Worm (Caenorhabditis elegans) whole organism, L4 larva: ENCODE data around the gene F41F3.3.

Experiments used
- D1046.2 ChIP-seq: fragments of 200-800 bp; sonication (Bioruptor generic); IDR thresholded peaks from 2 replicates; pipeline ENCODE4 v1.3.6; 2022; ENCODE audit warnings: missing genetic modification characterization, missing compliant biosample characterization
- F10B5.3 ChIP-seq: sonication (generic microtip); optimal IDR thresholded peaks from 2 replicates; lab custom pipeline; 2016; ENCODE audit warnings: mild to moderate bottlenecking, missing genetic modification characterization, missing compliant biosample characterization
- F26F4.8 ChIP-seq: fragments of 200-800 bp; sonication (Bioruptor generic); conservative IDR thresholded peaks from 2 replicates; pipeline ENCODE4 v1.3.6; 2022; ENCODE audit warnings: missing genetic modification characterization, missing compliant biosample characterization
- F49E8.2 ChIP-seq: sonication (generic microtip); optimal IDR thresholded peaks from 2 replicates; lab custom pipeline; 2016; ENCODE audit warnings: missing compliant biosample characterization, mild to moderate bottlenecking, missing genetic modification characterization, borderline replicate concordance
- R02D3.7 ChIP-seq: fragments of 150-350 bp; sonication (generic microtip); optimal IDR thresholded peaks from 3 replicates; lab custom pipeline; 2014; ENCODE audit warnings: missing biosample characterization, missing genetic modification characterization
- T26A8.4 ChIP-seq: fragments of 200-800 bp; sonication (Bioruptor generic); IDR thresholded peaks from 2 replicates; pipeline ENCODE4 v1.3.6; 2022; ENCODE audit warnings: missing genetic modification characterization, missing compliant biosample characterization
- aha-1 ChIP-seq: fragments of 150-350 bp; peaks from one replicate; lab custom pipeline; 2014; ENCODE audit warnings: missing biosample characterization, missing genetic modification characterization
- ama-1 ChIP-seq: fragments of 150-350 bp; optimal IDR thresholded peaks from 2 replicates; lab custom pipeline; 2014; ENCODE audit warnings: inconsistent platforms, mixed read lengths
- ceh-44 ChIP-seq: fragments of 200-800 bp; sonication (Bioruptor generic); IDR thresholded peaks from 2 replicates; pipeline ENCODE4 v1.3.6; 2022; ENCODE audit warnings: missing genetic modification reagents, missing genetic modification characterization, missing compliant biosample characterization
- ceh-82 ChIP-seq: sonication (generic microtip); optimal IDR thresholded peaks from 2 replicates; lab custom pipeline; 2017; ENCODE audit warnings: missing biosample characterization, missing genetic modification characterization
- ctbp-1 ChIP-seq: fragments of 200-800 bp; sonication (Bioruptor generic); IDR thresholded peaks from 2 replicates; pipeline ENCODE4 v1.3.6; 2022; ENCODE audit warnings: missing genetic modification reagents, missing genetic modification characterization, missing compliant biosample characterization
- daf-12 ChIP-seq: fragments of 150-350 bp; optimal IDR thresholded peaks from 2 replicates; lab custom pipeline; 2014; ENCODE audit warnings: missing biosample characterization, missing genetic modification reagents, missing genetic modification characterization
- daf-16 ChIP-seq, 3 experiments: sonication (generic microtip); optimal IDR thresholded peaks; 2 replicates each; lab custom pipeline; 2016 to 2017; ENCODE audit warnings: missing genetic modification characterization in 3 of 3, missing genetic modification reagents in 3 of 3, mild to moderate bottlenecking in 2 of 3, missing compliant biosample characterization in 2 of 3, missing biosample characterization in 1 of 3, moderate library complexity in 1 of 3
- daf-8 ChIP-seq: fragments of 200-800 bp; sonication (Bioruptor generic); IDR thresholded peaks from 2 replicates; pipeline ENCODE4 v1.3.6; 2022; ENCODE audit warnings: missing genetic modification characterization, missing compliant biosample characterization
- fkh-10 ChIP-seq: fragments of 150-350 bp; optimal IDR thresholded peaks from 2 replicates; lab custom pipeline; 2014; ENCODE audit warnings: missing biosample characterization, missing genetic modification reagents, missing genetic modification characterization
- hlh-30 ChIP-seq: sonication (generic microtip); optimal IDR thresholded peaks from 2 replicates; lab custom pipeline; 2017; ENCODE audit warnings: antibody characterized with exemption, mild to moderate bottlenecking, missing genetic modification characterization, missing compliant biosample characterization; ENCODE audit not compliant: insufficient read depth
- jun-1 ChIP-seq: fragments of 150-350 bp; optimal IDR thresholded peaks from 2 replicates; lab custom pipeline; 2014; ENCODE audit warnings: missing biosample characterization, missing genetic modification reagents, missing genetic modification characterization
- lin-1 ChIP-seq: fragments of 200-800 bp; sonication (Bioruptor generic); IDR thresholded peaks from 2 replicates; pipeline ENCODE4 v1.3.6; 2022; ENCODE audit warnings: missing genetic modification reagents, missing genetic modification characterization, missing compliant biosample characterization
- lin-13 ChIP-seq: fragments of 150-350 bp; optimal IDR thresholded peaks from 2 replicates; lab custom pipeline; 2014; ENCODE audit warnings: missing biosample characterization, missing genetic modification reagents, missing genetic modification characterization
- lin-38 ChIP-seq: fragments of 200-800 bp; sonication (Bioruptor generic); IDR thresholded peaks from 2 replicates; pipeline ENCODE4 v1.3.6; 2022; ENCODE audit warnings: missing genetic modification reagents, missing genetic modification characterization, missing compliant biosample characterization
- lir-3 ChIP-seq: sonication (generic microtip); optimal IDR thresholded peaks from 2 replicates; lab custom pipeline; 2016; ENCODE audit warnings: mild to moderate bottlenecking, missing genetic modification characterization, missing compliant biosample characterization
- lsy-2 ChIP-seq, 2 experiments: fragments of 150-350 bp in 1 of 2; sonication (generic microtip) in 1 of 2; optimal IDR thresholded peaks; 2 replicates each; lab custom pipeline; 2014 to 2017; ENCODE audit warnings: missing biosample characterization in 2 of 2, missing genetic modification characterization in 2 of 2
- madf-5 ChIP-seq, 2 experiments: fragments of 200-800 bp; sonication (Bioruptor generic); IDR thresholded peaks; 2 replicates each; pipeline ENCODE4 v1.3.6; 2022; ENCODE audit warnings: missing compliant biosample characterization in 2 of 2, missing genetic modification characterization in 2 of 2
- mdl-1 ChIP-seq, 2 experiments: fragments of 150-350 bp in 1 of 2; sonication (generic microtip) in 1 of 2; optimal IDR thresholded peaks; 2 replicates each; lab custom pipeline; 2014 to 2017; ENCODE audit warnings: missing biosample characterization in 2 of 2, missing genetic modification characterization in 2 of 2
- mep-1 ChIP-seq: fragments of 150-350 bp; sonication (generic microtip); optimal IDR thresholded peaks from 3 replicates; lab custom pipeline; 2014; ENCODE audit warnings: missing biosample characterization, missing genetic modification characterization
- mxl-2 ChIP-seq: fragments of 200-800 bp; sonication (Bioruptor generic); conservative IDR thresholded peaks from 2 replicates; pipeline ENCODE4 v1.3.6; 2022; ENCODE audit warnings: missing genetic modification reagents, missing genetic modification characterization, missing compliant biosample characterization
- nhr-111 ChIP-seq: fragments of 200-800 bp; sonication (Bioruptor generic); optimal IDR thresholded peaks from 2 replicates; lab custom pipeline; 2018; ENCODE audit warnings: mild to moderate bottlenecking, missing genetic modification characterization, missing compliant biosample characterization
- nhr-237 ChIP-seq: sonication (generic microtip); optimal IDR thresholded peaks from 2 replicates; lab custom pipeline; 2017; ENCODE audit warnings: missing biosample characterization, missing genetic modification characterization
- nhr-25 ChIP-seq: sonication (generic microtip); optimal IDR thresholded peaks from 2 replicates; lab custom pipeline; 2017; ENCODE audit warnings: missing genetic modification characterization, mild to moderate bottlenecking, missing compliant biosample characterization, antibody characterized with exemption, moderate library complexity, borderline replicate concordance; ENCODE audit not compliant: insufficient read depth
- nhr-28 ChIP-seq: fragments of 150-350 bp; optimal IDR thresholded peaks from 2 replicates; lab custom pipeline; 2014; ENCODE audit warnings: missing biosample characterization, missing genetic modification characterization
- nhr-41 ChIP-seq: fragments of 200-800 bp; sonication (Bioruptor generic); IDR thresholded peaks from 2 replicates; pipeline ENCODE4 v1.3.6; 2022; ENCODE audit warnings: missing genetic modification reagents, missing genetic modification characterization, missing compliant biosample characterization
- nhr-42 ChIP-seq: fragments of 200-800 bp; sonication (Bioruptor generic); IDR thresholded peaks from 2 replicates; pipeline ENCODE4 v1.3.6; 2022; ENCODE audit warnings: missing genetic modification characterization, missing compliant biosample characterization
- nhr-48 ChIP-seq: sonication (generic microtip); optimal IDR thresholded peaks from 2 replicates; lab custom pipeline; 2016; ENCODE audit warnings: mild to moderate bottlenecking, missing genetic modification characterization, missing compliant biosample characterization
- spr-3 ChIP-seq: fragments of 200-800 bp; sonication (Bioruptor generic); optimal IDR thresholded peaks from 2 replicates; lab custom pipeline; 2018; ENCODE audit warnings: mild to moderate bottlenecking, missing genetic modification characterization, missing compliant biosample characterization
- zfp-3 ChIP-seq: fragments of 200-800 bp; sonication (Bioruptor generic); conservative IDR thresholded peaks from 2 replicates; pipeline ENCODE4 v1.3.6; 2022; ENCODE audit warnings: missing genetic modification reagents, missing genetic modification characterization, missing compliant biosample characterization
- zip-11 ChIP-seq: fragments of 200-800 bp; sonication (Bioruptor generic); IDR thresholded peaks from 2 replicates; pipeline ENCODE4 v1.3.6; 2022; ENCODE audit warnings: missing genetic modification characterization, missing compliant biosample characterization
- ztf-7 ChIP-seq: fragments of 150-350 bp; optimal IDR thresholded peaks from 2 replicates; lab custom pipeline; 2014; ENCODE audit warnings: missing biosample characterization, missing genetic modification characterization

F41F3.3 gene

ce11 chrV:4628517-4628930 is 19.5 kb downstream of the F41F3.3 start, which contains the start of gene pmt-2 (continued):
- TF ChIP-seq nhr-41 (GFP tag; lab: Robert Waterston, UW) = no peak
- no peak for TF ChIP-seq lir-3
- no peak for TF ChIP-seq nhr-42 (GFP tag; lab: Robert Waterston, UW)
- no peak for TF ChIP-seq lin-1 (GFP tag; lab: Robert Waterston, UW)
- TF ChIP-seq madf-5 (GFP tag; IDR thresholded peaks at IDR 0.05; lab: Robert Waterston, UW) = no peak
- TF ChIP-seq D1046.2 (GFP tag; lab: Robert Waterston, UW) = no peak
- TF ChIP-seq ama-1 (lab: Kevin White, UChicago) = peak; percentile 19
- no peak for TF ChIP-seq F10B5.3 (tag; lab: Kevin White, UChicago)
- peak in 1 of 2 experiments; percentile 23 for TF ChIP-seq mdl-1 (tag; optimal IDR thresholded peaks at IDR 0.05; lab: Kevin White, UChicago)
- TF ChIP-seq ztf-7 (tag; lab: Kevin White, UChicago) = no peak
- TF ChIP-seq nhr-28 (tag; lab: Kevin White, UChicago) = peak; percentile 63
- TF ChIP-seq R02D3.7 (tag; lab: Kevin White, UChicago) = no peak
- no peak for TF ChIP-seq F49E8.2 (tag; lab: Kevin White, UChicago)
- no peak for TF ChIP-seq ceh-82 (tag; lab: Kevin White, UChicago)
- no peak for TF ChIP-seq daf-16 (GFP tag; optimal IDR thresholded peaks at IDR 0.05; lab: Kevin White, UChicago)
- peak; percentile 16 for TF ChIP-seq daf-16 (tag; optimal IDR thresholded peaks at IDR 0.05; lab: Kevin White, UChicago)
- TF ChIP-seq nhr-25 = no peak
- peak; percentile 7; the same call in 1 of the 2 replicates for TF ChIP-seq lin-38 (GFP tag; lab: Robert Waterston, UW)
- no peak for TF ChIP-seq lin-13 (GFP tag; lab: Kevin White, UChicago)
- TF ChIP-seq spr-3 (GFP tag; lab: Kevin White, UChicago) = no peak
- no peak for TF ChIP-seq jun-1 (tag; lab: Kevin White, UChicago)
- peak; percentile 0 for TF ChIP-seq hlh-30
- peak; percentile 51; the same call in 1 of the 2 replicates for TF ChIP-seq T26A8.4 (GFP tag; lab: Robert Waterston, UW)
- TF ChIP-seq F26F4.8 = no peak
- no peak for TF ChIP-seq ctbp-1 (GFP tag; lab: Robert Waterston, UW)
- peak; percentile 2 for TF ChIP-seq aha-1 (tag; lab: Kevin White, UChicago)
- TF ChIP-seq zfp-3 (GFP tag; lab: Robert Waterston, UW) = no peak
- TF ChIP-seq daf-8 (GFP tag; lab: Robert Waterston, UW) = no peak

ce11 chrV:4626344-4626743 is 21.7 kb downstream of the F41F3.3 start:
- TF ChIP-seq fkh-10 (GFP tag; lab: Kevin White, UChicago) (peak; percentile 56), lsy-2 (tag; optimal IDR thresholded peaks at IDR 0.05; lab: Kevin White, UChicago) (no peak)

- TF ChIP-seq ceh-44 (GFP tag; lab: Robert Waterston, UW) (no peak), aha-1 (tag; lab: Kevin White, UChicago) (no peak), madf-5 (GFP tag; IDR thresholded peaks at IDR 0.05; lab: Robert Waterston, UW) (no peak), zip-11 (GFP tag; lab: Robert Waterston, UW) (no peak), nhr-48 (no peak), daf-12 (tag; lab: Kevin White, UChicago) (no peak), nhr-111 (GFP tag; lab: Kevin White, UChicago) (no peak), nhr-237 (tag; lab: Kevin White, UChicago) (no peak), fkh-10 (GFP tag; lab: Kevin White, UChicago) (no peak), mep-1 (tag; lab: Kevin White, UChicago) (no peak), mxl-2 (GFP tag; lab: Robert Waterston, UW) (no peak)
- TF ChIP-seq, all 104 proteins: peak for 0
Observed at ce11 chrV:4624717-4625116, 23.3 kb downstream of the F41F3.3 start.
